Fruit fly (Drosophila melanogaster): ENCODE measurements around the gene Ctu2.

DNA sequence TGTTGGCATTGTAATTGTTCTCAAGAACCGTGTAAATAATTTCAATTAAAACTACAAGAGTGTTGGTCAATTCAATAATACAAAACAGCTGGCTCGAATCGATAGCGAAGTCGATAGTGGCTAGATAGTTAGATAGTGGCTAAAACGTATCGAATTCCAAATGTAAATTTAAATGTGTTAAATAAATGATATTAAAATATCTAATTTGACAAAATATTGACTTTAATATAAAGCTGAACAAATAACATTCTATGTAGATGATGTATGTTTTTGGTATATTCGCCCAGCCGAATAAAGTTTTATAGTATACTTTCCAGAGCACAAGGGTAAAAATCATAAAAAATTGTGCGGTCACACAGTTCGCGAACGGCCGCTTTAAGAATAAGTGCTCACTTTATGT is 33.3 kb upstream of the Ctu2 start, which contains the start of the genes Dpm1 and CG10137:
- TF ChIP-seq CG14711 (tag; optimal IDR thresholded peaks at IDR 0.05) (no peak), CG7045 (GFP tag; optimal IDR thresholded peaks at IDR 0.05) (no peak), cic (GFP tag; optimal IDR thresholded peaks at IDR 0.05) (no peak), Clk (GFP tag; optimal IDR thresholded peaks at IDR 0.05) (no peak), CG11617 (GFP tag; optimal IDR thresholded peaks at IDR 0.05) (no peak)

All from whole organism, adult.